Fruit fly (Drosophila melanogaster) whole organism, embryonic: ENCODE results near the gene CG12998.

Source experiments
- Abd-B ChIP-seq: fragments of 200-800 bp; sonication (Bioruptor generic); optimal IDR thresholded peaks from 2 replicates; lab custom pipeline; 2018; ENCODE audit warnings: missing biosample characterization, mild to moderate bottlenecking, missing genetic modification characterization, moderate library complexity
- Atf6 ChIP-seq: fragments of 200-800 bp; sonication (Bioruptor generic); IDR thresholded peaks from 2 replicates; pipeline ENCODE4 v1.3.6; 2022; ENCODE audit warnings: missing biosample characterization, missing genetic modification characterization
- Bgb ChIP-seq: fragments of 200-800 bp; sonication (Bioruptor generic); IDR thresholded peaks from 2 replicates; pipeline ENCODE4 v1.3.6; 2022; ENCODE audit warnings: missing biosample characterization, missing genetic modification characterization; ENCODE audit not compliant: partially characterized antibody
- CG10274 ChIP-seq: fragments of 200-800 bp; sonication (Bioruptor generic); optimal IDR thresholded peaks from 3 replicates; lab custom pipeline; 2017; ENCODE audit warnings: missing biosample characterization, mild to moderate bottlenecking, missing genetic modification characterization
- CG11723 ChIP-seq: fragments of 200-800 bp; sonication (Bioruptor generic); optimal IDR thresholded peaks from 2 replicates; lab custom pipeline; 2017; ENCODE audit warnings: missing biosample characterization, mild to moderate bottlenecking, missing genetic modification characterization
- CG12071 ChIP-seq: fragments of 200-800 bp; sonication (Bioruptor generic); optimal IDR thresholded peaks from 3 replicates; lab custom pipeline; 2018; ENCODE audit warnings: missing biosample characterization, mild to moderate bottlenecking, missing genetic modification characterization
- CG12391 ChIP-seq: fragments of 200-800 bp; sonication (Bioruptor generic); optimal IDR thresholded peaks from 3 replicates; lab custom pipeline; 2018; ENCODE audit warnings: missing biosample characterization, mild to moderate bottlenecking, missing genetic modification characterization, moderate library complexity
- CG12659 ChIP-seq: fragments of 200-800 bp; sonication (Bioruptor generic); optimal IDR thresholded peaks from 3 replicates; lab custom pipeline; 2017; ENCODE audit warnings: mild to moderate bottlenecking, missing biosample characterization, missing genetic modification reagents, missing genetic modification characterization
- CG14050 ChIP-seq: fragments of 200-800 bp; sonication (Bioruptor generic); IDR thresholded peaks from 3 replicates; pipeline ENCODE4 v1.3.6; 2022; ENCODE audit warnings: missing biosample characterization, missing genetic modification characterization
- CG15479 ChIP-seq: fragments of 200-800 bp; sonication (Bioruptor generic); optimal IDR thresholded peaks from 3 replicates; lab custom pipeline; 2019; ENCODE audit warnings: missing biosample characterization, mild to moderate bottlenecking, missing genetic modification characterization, moderate library complexity
- CG15514 ChIP-seq: fragments of 200-800 bp; sonication (Bioruptor generic); optimal IDR thresholded peaks from 3 replicates; lab custom pipeline; 2017; ENCODE audit warnings: missing biosample characterization, missing genetic modification characterization, mild to moderate bottlenecking, moderate library complexity, missing genetic modification reagents
- CG16863 ChIP-seq: fragments of 200-800 bp; sonication (Bioruptor generic); optimal IDR thresholded peaks from 3 replicates; lab custom pipeline; 2016; ENCODE audit warnings: missing biosample characterization, missing genetic modification characterization
- CG17802 ChIP-seq: fragments of 200-800 bp; sonication (Bioruptor generic); optimal IDR thresholded peaks from 2 replicates; lab custom pipeline; 2018; ENCODE audit warnings: missing biosample characterization, mild to moderate bottlenecking, missing genetic modification characterization, moderate library complexity
- CG18262 ChIP-seq: fragments of 200-800 bp; optimal IDR thresholded peaks from 3 replicates; lab custom pipeline; 2019; ENCODE audit warnings: missing biosample characterization, mild to moderate bottlenecking, missing genetic modification characterization, moderate library complexity
- CG2875 ChIP-seq: fragments of 200-800 bp; sonication (Bioruptor generic); optimal IDR thresholded peaks from 2 replicates; lab custom pipeline; 2017; ENCODE audit warnings: missing biosample characterization, mild to moderate bottlenecking, missing genetic modification characterization, missing genetic modification reagents
- CG2889 ChIP-seq: fragments of 200-800 bp; sonication (Bioruptor generic); IDR thresholded peaks from 3 replicates; pipeline ENCODE4 v1.3.6; 2022; ENCODE audit warnings: missing biosample characterization, missing genetic modification characterization
- CG4282 ChIP-seq: fragments of 200-800 bp; sonication (Bioruptor generic); optimal IDR thresholded peaks from 2 replicates; lab custom pipeline; 2016; ENCODE audit warnings: missing biosample characterization, missing genetic modification characterization
- CG6254 ChIP-seq: fragments of 200-800 bp; sonication (Bioruptor generic); optimal IDR thresholded peaks from 3 replicates; lab custom pipeline; 2017; ENCODE audit warnings: mild to moderate bottlenecking, missing biosample characterization, missing genetic modification reagents, missing genetic modification characterization
- CG6272 ChIP-seq: fragments of 200-800 bp; sonication (Bioruptor generic); IDR thresholded peaks from 2 replicates; pipeline ENCODE4 v1.3.6; 2022; ENCODE audit warnings: missing biosample characterization, missing genetic modification characterization
- CG8924 ChIP-seq: fragments of 200-800 bp; optimal IDR thresholded peaks from 3 replicates; lab custom pipeline; 2019; ENCODE audit warnings: missing biosample characterization, mild to moderate bottlenecking, missing genetic modification characterization, moderate library complexity
- CG8944 ChIP-seq: fragments of 200-800 bp; sonication (Bioruptor generic); optimal IDR thresholded peaks from 3 replicates; lab custom pipeline; 2016; ENCODE audit warnings: missing biosample characterization, missing genetic modification characterization
- CG9817 ChIP-seq: fragments of 200-800 bp; sonication (Bioruptor generic); optimal IDR thresholded peaks from 2 replicates; lab custom pipeline; 2018; ENCODE audit warnings: missing biosample characterization, mild to moderate bottlenecking, missing genetic modification characterization, moderate library complexity
- Deaf1 ChIP-seq: fragments of 200-800 bp; optimal IDR thresholded peaks from 3 replicates; lab custom pipeline; 2019; ENCODE audit warnings: missing biosample characterization, mild to moderate bottlenecking, missing genetic modification characterization, moderate library complexity
- Dip2 ChIP-seq: fragments of 200-800 bp; sonication (Bioruptor generic); IDR thresholded peaks from 2 replicates; pipeline ENCODE4 v1.3.6; 2022; ENCODE audit warnings: missing biosample characterization, missing genetic modification characterization
- Doc3 ChIP-seq: fragments of 200-800 bp; sonication (Bioruptor generic); IDR thresholded peaks from 3 replicates; pipeline ENCODE4 v1.3.6; 2022; ENCODE audit warnings: missing biosample characterization, missing genetic modification characterization; ENCODE audit not compliant: partially characterized antibody
- Drgx ChIP-seq: fragments of 200-800 bp; sonication (Bioruptor generic); IDR thresholded peaks from 2 replicates; pipeline ENCODE4 v1.3.6; 2022; ENCODE audit warnings: missing biosample characterization, missing genetic modification characterization
- Ets97D ChIP-seq: fragments of 200-800 bp; sonication (Bioruptor generic); optimal IDR thresholded peaks from 3 replicates; lab custom pipeline; 2016; ENCODE audit warnings: missing biosample characterization, missing genetic modification characterization
- Fer1 ChIP-seq: fragments of 200-800 bp; sonication (Bioruptor generic); optimal IDR thresholded peaks from 2 replicates; lab custom pipeline; 2017; ENCODE audit warnings: missing biosample characterization, mild to moderate bottlenecking, missing genetic modification characterization
- Fer3 ChIP-seq: fragments of 200-800 bp; sonication (Bioruptor generic); optimal IDR thresholded peaks from 2 replicates; lab custom pipeline; 2018; ENCODE audit warnings: missing biosample characterization, mild to moderate bottlenecking, missing genetic modification characterization, moderate library complexity
- H15 ChIP-seq: fragments of 200-800 bp; sonication (Bioruptor generic); IDR thresholded peaks from 3 replicates; pipeline ENCODE4 v1.3.6; 2022; ENCODE audit warnings: missing biosample characterization, missing genetic modification characterization
- NC2α ChIP-seq: fragments of 200-800 bp; sonication (Bioruptor generic); optimal IDR thresholded peaks from 2 replicates; lab custom pipeline; 2016; ENCODE audit warnings: missing biosample characterization, missing genetic modification characterization
- NC2β ChIP-seq: fragments of 200-800 bp; sonication (Bioruptor generic); optimal IDR thresholded peaks from 2 replicates; lab custom pipeline; 2016; ENCODE audit warnings: missing biosample characterization, missing genetic modification characterization
- Oaz ChIP-seq: fragments of 200-800 bp; sonication (Bioruptor generic); IDR thresholded peaks from 2 replicates; pipeline ENCODE4 v1.3.6; 2022; ENCODE audit warnings: missing biosample characterization, missing genetic modification characterization
- Rfx ChIP-seq: fragments of 200-800 bp; sonication (Bioruptor generic); IDR thresholded peaks from 2 replicates; pipeline ENCODE4 v1.3.6; 2022; ENCODE audit warnings: missing biosample characterization, missing genetic modification characterization
- Sry-δ ChIP-seq: fragments of 200-800 bp; sonication (Bioruptor generic); optimal IDR thresholded peaks from 2 replicates; lab custom pipeline; 2016; ENCODE audit warnings: missing biosample characterization, missing genetic modification characterization
- ato ChIP-seq: fragments of 200-800 bp; sonication (Bioruptor generic); IDR thresholded peaks from 2 replicates; pipeline ENCODE4 v1.3.6; 2022; ENCODE audit warnings: missing biosample characterization, missing genetic modification characterization; ENCODE audit not compliant: partially characterized antibody
- bigmax ChIP-seq: fragments of 200-800 bp; sonication (Bioruptor generic); optimal IDR thresholded peaks from 2 replicates; lab custom pipeline; 2018; ENCODE audit warnings: missing biosample characterization, mild to moderate bottlenecking, missing genetic modification characterization
- bowl ChIP-seq: fragments of 200-800 bp; sonication (Bioruptor generic); IDR thresholded peaks from 2 replicates; pipeline ENCODE4 v1.3.6; 2022; ENCODE audit warnings: missing biosample characterization, missing genetic modification characterization
- crc ChIP-seq: fragments of 200-800 bp; sonication (Bioruptor generic); optimal IDR thresholded peaks from 2 replicates; lab custom pipeline; 2016; ENCODE audit warnings: missing biosample characterization, missing genetic modification characterization
- dimm ChIP-seq: fragments of 200-800 bp; sonication (Bioruptor generic); IDR thresholded peaks from 2 replicates; pipeline ENCODE4 v1.3.6; 2022; ENCODE audit warnings: missing biosample characterization, missing genetic modification characterization
- hkb ChIP-seq, 2 experiments: fragments of 200-800 bp in 1 of 2; fragments of >200 bp in 1 of 2; sonication (Bioruptor generic) in 1 of 2; IDR thresholded peaks in 1 of 2; optimal IDR thresholded peaks in 1 of 2; 2 replicates each; pipeline versions ENCODE4 v1.3.6 to Lab custom; 2017 to 2022; ENCODE audit warnings: missing biosample characterization in 1 of 2, missing genetic modification characterization in 1 of 2
- jing ChIP-seq: fragments of 200-800 bp; sonication (Bioruptor generic); optimal IDR thresholded peaks from 2 replicates; lab custom pipeline; 2018; ENCODE audit warnings: missing biosample characterization, mild to moderate bottlenecking, missing genetic modification characterization
- otp ChIP-seq: fragments of 200-800 bp; sonication (Bioruptor generic); IDR thresholded peaks from 3 replicates; pipeline ENCODE4, ENCODE4 v1.3.6; 2022; ENCODE audit warnings: missing biosample characterization, missing genetic modification characterization
- pnt ChIP-seq: fragments of 200-800 bp; sonication (Bioruptor generic); optimal IDR thresholded peaks from 3 replicates; lab custom pipeline; 2016; ENCODE audit warnings: missing biosample characterization, missing genetic modification characterization
- ssp ChIP-seq: fragments of 200-800 bp; sonication (Bioruptor generic); IDR thresholded peaks from 2 replicates; pipeline ENCODE4 v1.3.6; 2022; ENCODE audit warnings: missing biosample characterization, missing genetic modification characterization
- tap ChIP-seq: fragments of 200-800 bp; optimal IDR thresholded peaks from 3 replicates; lab custom pipeline; 2019; ENCODE audit warnings: missing biosample characterization, mild to moderate bottlenecking, missing genetic modification characterization, moderate library complexity
- unpg ChIP-seq: fragments of 200-800 bp; sonication (Bioruptor generic); optimal IDR thresholded peaks from 3 replicates; lab custom pipeline; 2018; ENCODE audit warnings: missing biosample characterization, mild to moderate bottlenecking, missing genetic modification characterization, moderate library complexity
- vnd ChIP-seq: fragments of 200-800 bp; sonication (Bioruptor generic); IDR thresholded peaks from 3 replicates; pipeline ENCODE4 v1.3.6; 2022; ENCODE audit warnings: missing biosample characterization, missing genetic modification characterization; ENCODE audit not compliant: partially characterized antibody
- wek ChIP-seq: fragments of 200-800 bp; sonication (Bioruptor generic); optimal IDR thresholded peaks from 3 replicates; lab custom pipeline; 2018; ENCODE audit warnings: missing biosample characterization, mild to moderate bottlenecking, missing genetic modification characterization, moderate library complexity
- zf30C ChIP-seq: fragments of 200-800 bp; sonication (Bioruptor generic); optimal IDR thresholded peaks from 3 replicates; lab custom pipeline; 2018; ENCODE audit warnings: missing biosample characterization, mild to moderate bottlenecking, missing genetic modification characterization

The CG12998 gene

dm6 chrX:17229475-17230169, 11.2 kb downstream of the CG12998 start (continued):
- TF ChIP-seq Doc3 (GFP tag; lab: Robert Waterston, UW) = no peak
- no peak for TF ChIP-seq CG6254 (GFP tag; lab: Kevin White, UChicago)
- no peak for TF ChIP-seq CG12071 (GFP tag; lab: Kevin White, UChicago)
- TF ChIP-seq Fer1 (GFP tag; lab: Kevin White, UChicago) = no peak
- no peak for TF ChIP-seq Atf6 (GFP tag; lab: Robert Waterston, UW)
- TF ChIP-seq CG10274 = no peak
- peak; percentile 32 for TF ChIP-seq CG12391
- TF ChIP-seq dimm (GFP tag; lab: Robert Waterston, UW) = no peak
- TF ChIP-seq CG12659 = no peak
- TF ChIP-seq CG6272 = no peak
- TF ChIP-seq Dip2 (GFP tag; lab: Robert Waterston, UW) = peak; percentile 80
- no peak for TF ChIP-seq CG18262
- no peak for TF ChIP-seq Oaz
- no peak for TF ChIP-seq CG8924 (tag; lab: Kevin White, UChicago)
- no peak for TF ChIP-seq Fer3
- peak; percentile 34 for TF ChIP-seq Abd-B (GFP tag; lab: Kevin White, UChicago)
- no peak for TF ChIP-seq otp (GFP tag; lab: Robert Waterston, UW)
- peak; percentile 23 for TF ChIP-seq CG9817 (tag; lab: Kevin White, UChicago)
- no peak for TF ChIP-seq Bgb
- TF ChIP-seq wek (GFP tag; lab: Kevin White, UChicago) = no peak
- TF ChIP-seq CG11723 (GFP tag; lab: Kevin White, UChicago) = no peak
- no peak for TF ChIP-seq CG16863 (GFP tag; lab: Kevin White, UChicago)
- peak; percentile 35 for TF ChIP-seq pnt
- no peak for TF ChIP-seq bowl (GFP tag; lab: Robert Waterston, UW)
- no peak for TF ChIP-seq CG8944 (GFP tag; lab: Kevin White, UChicago)
- no peak for TF ChIP-seq Rfx (GFP tag; lab: Robert Waterston, UW)
- peak; percentile 16 for TF ChIP-seq zf30C
- no peak for TF ChIP-seq NC2α (GFP tag; lab: Kevin White, UChicago)
- TF ChIP-seq crc (GFP tag; lab: Kevin White, UChicago) = no peak
- TF ChIP-seq ssp (GFP tag; lab: Robert Waterston, UW) = no peak
- peak; percentile 8 for TF ChIP-seq jing (GFP tag; lab: Kevin White, UChicago)
- no peak for TF ChIP-seq tap (tag; lab: Kevin White, UChicago)
- no peak for TF ChIP-seq H15 (GFP tag; lab: Robert Waterston, UW)
- TF ChIP-seq unpg (GFP tag; lab: Kevin White, UChicago) = peak; percentile 53
- no peak for TF ChIP-seq CG2875
- TF ChIP-seq CG15514 (GFP tag; lab: Kevin White, UChicago) = no peak
- TF ChIP-seq CG14050 = no peak
- TF ChIP-seq hkb (optimal IDR thresholded peaks at IDR 0.05; lab: Kevin White, UChicago) = no peak
- no peak for TF ChIP-seq hkb (GFP tag; IDR thresholded peaks at IDR 0.05; lab: Robert Waterston, UW)
- TF ChIP-seq CG2889 (GFP tag; lab: Robert Waterston, UW) = no peak
- TF ChIP-seq bigmax (GFP tag; lab: Kevin White, UChicago) = no peak
- no peak for TF ChIP-seq CG15479 (GFP tag; lab: Kevin White, UChicago)
- TF ChIP-seq Drgx = no peak
- no peak for TF ChIP-seq Deaf1
- TF ChIP-seq NC2β (GFP tag; lab: Kevin White, UChicago) = peak; percentile 44
- TF ChIP-seq CG4282 (GFP tag; lab: Kevin White, UChicago) = no peak
- TF ChIP-seq ato (GFP tag; lab: Robert Waterston, UW) = no peak
- no peak for TF ChIP-seq CG17802
- no peak for TF ChIP-seq Sry-δ
- TF ChIP-seq vnd (GFP tag; lab: Robert Waterston, UW) = no peak
- no peak for TF ChIP-seq Ets97D
